Worm (Caenorhabditis elegans) whole organism, mixed stage, embryonic: ENCODE data around the gene F53C3.4.

ENCODE experiments used
- ceh-43 ChIP-seq: fragments of 200-800 bp; sonication (Bioruptor generic); optimal IDR thresholded peaks from 2 replicates; lab custom pipeline; 2018; ENCODE audit warnings: mild to moderate bottlenecking, missing genetic modification characterization, moderate library complexity, missing compliant biosample characterization
- elt-3 ChIP-seq: fragments of 150-350 bp; optimal IDR thresholded peaks from 2 replicates; lab custom pipeline; 2014; ENCODE audit warnings: missing biosample characterization, missing genetic modification characterization
- lsy-2 ChIP-seq: fragments of 150-350 bp; optimal IDR thresholded peaks from 2 replicates; lab custom pipeline; 2014; ENCODE audit warnings: missing biosample characterization, missing genetic modification characterization
- mab-5 ChIP-seq: fragments of 150-350 bp; optimal IDR thresholded peaks from 2 replicates; lab custom pipeline; 2014; ENCODE audit warnings: missing biosample characterization, missing genetic modification characterization
- nhr-12 ChIP-seq: fragments of 150-350 bp; optimal IDR thresholded peaks from 2 replicates; lab custom pipeline; 2014; ENCODE audit warnings: missing biosample characterization, missing genetic modification characterization
- nhr-76 ChIP-seq: sonication (generic microtip); optimal IDR thresholded peaks from 2 replicates; lab custom pipeline; 2017; ENCODE audit warnings: missing biosample characterization, missing genetic modification characterization
- unc-39 ChIP-seq: fragments of 150-350 bp; optimal IDR thresholded peaks from 2 replicates; lab custom pipeline; 2014; ENCODE audit warnings: missing biosample characterization, missing genetic modification characterization
- ztf-11 ChIP-seq: fragments of 150-350 bp; optimal IDR thresholded peaks from 2 replicates; lab custom pipeline; 2014; ENCODE audit warnings: missing biosample characterization, missing genetic modification characterization

DNA sequence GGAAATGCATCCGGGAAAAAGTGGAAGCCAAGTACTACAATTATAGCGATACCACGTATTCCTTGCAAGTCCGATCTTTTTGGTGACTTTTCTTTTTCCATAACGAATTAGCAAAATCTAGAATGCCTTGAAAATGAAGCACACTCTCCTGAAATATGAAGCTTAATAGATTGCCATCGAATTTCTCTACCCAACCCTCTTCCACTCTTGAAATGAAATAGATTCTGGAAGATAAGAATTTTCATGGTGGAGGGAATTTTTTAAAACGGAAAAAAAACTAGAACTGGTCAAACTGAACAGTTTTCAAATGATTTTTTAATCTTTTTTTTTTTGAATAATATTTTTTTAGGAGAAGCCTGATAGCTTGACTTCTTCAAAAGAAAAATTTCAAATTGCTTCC, 40.4 kb upstream of the F53C3.4 start, which contains the start of gene oac-11:
- no peak for TF ChIP-seq nhr-76 (tag; lab: Kevin White, UChicago)
- TF ChIP-seq ceh-43 (GFP tag; lab: Kevin White, UChicago) = no peak
- TF ChIP-seq nhr-12 (tag; lab: Kevin White, UChicago) = no peak
- TF ChIP-seq lsy-2 (tag; lab: Kevin White, UChicago) = no peak
- TF ChIP-seq unc-39 (tag; lab: Kevin White, UChicago) = no peak
- TF ChIP-seq elt-3 (tag; lab: Kevin White, UChicago) = no peak
- no peak for TF ChIP-seq mab-5 (tag; lab: Kevin White, UChicago)
- TF ChIP-seq ztf-11 = no peak
